Worm (Caenorhabditis elegans): Measurements from ENCODE around the gene nemt-1.

Gene nemt-1

DNA sequence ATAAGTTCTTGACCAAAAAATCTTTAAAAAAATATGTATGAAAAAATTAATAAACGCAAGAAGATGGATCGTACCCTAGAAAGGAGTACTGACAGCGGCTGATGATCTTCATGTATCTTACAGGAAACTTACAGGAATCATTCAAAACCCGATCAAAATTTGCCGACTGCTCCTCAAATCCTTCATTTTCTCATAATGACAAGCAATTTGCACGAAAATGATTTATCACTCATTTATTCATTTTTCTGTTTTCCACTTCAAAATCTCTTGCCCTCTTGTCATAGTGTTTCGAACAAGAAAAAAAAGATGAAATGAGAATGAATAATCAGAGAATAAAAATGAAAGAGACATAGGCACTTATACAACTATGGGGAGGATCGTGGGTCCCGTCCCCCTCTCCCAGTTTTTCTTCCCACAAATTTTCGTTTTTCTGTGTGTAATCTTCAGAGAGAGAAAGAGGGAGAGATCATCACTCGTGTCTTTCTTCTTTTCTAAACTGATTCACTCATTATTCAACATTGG lies 45.2 kb downstream of the nemt-1 start, which contains the start of gene nmy-3:
TSS of gene nmy-3 (plus strand) at position 472 of the 522 bp plus-strand sequence.
- no peak for TF ChIP-seq unc-62 (GFP tag; optimal IDR thresholded peaks at IDR 0.05)

DNA sequence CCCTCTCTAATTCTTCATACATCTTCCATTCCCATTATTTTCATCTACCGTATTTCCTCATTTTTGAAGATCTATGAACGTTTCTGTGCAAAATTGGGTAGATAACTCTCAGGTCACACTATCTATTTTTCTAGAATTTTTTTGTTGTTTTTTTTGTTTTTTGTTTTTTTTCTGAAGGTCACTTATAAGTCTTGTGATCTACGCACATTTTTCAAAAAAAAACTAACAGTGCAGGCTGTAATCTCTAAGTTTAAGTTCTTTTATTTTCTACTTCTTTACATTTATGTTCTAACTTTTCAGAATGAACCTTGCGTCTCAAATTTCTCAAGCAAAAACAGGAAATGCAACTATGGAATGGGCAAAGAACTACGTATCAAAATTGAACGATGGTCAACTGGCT lies 49.4 kb downstream of the nemt-1 start, which contains the start of gene flh-3:
TSS of gene flh-3 (plus strand) at position 301 of the 400 bp plus-strand sequence.
- no peak for TF ChIP-seq unc-62 (GFP tag; optimal IDR thresholded peaks at IDR 0.05)

DNA sequence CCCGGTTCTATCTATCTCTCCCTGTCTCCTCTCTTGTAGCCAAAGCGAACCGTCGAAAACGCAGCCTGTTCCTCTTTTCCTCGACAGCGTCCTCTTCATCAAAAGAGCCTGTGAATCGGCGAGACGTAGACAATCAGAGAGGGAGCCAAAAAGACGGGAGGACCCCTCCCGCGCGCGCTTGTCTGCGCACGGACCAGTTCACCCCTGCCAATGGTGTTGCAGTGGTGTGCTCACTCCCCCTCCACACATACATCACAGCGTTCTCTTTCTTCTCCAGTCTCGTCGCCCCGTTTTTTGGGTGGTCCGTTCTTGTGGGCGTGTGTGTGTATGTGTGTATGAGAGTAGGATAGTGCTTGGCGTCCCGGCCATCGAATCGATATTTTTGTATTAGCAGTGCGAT lies 50.3 kb downstream of the nemt-1 start:
- TF ChIP-seq unc-62 (GFP tag; optimal IDR thresholded peaks at IDR 0.05), result no peak

Measured in whole organism, dauer.